Worm (Caenorhabditis elegans) whole organism, midembryonic: ENCODE data around the gene sor-1.
A peak's percentile ranks its signal among the peaks of the same experiment; 100 is the strongest.

Source experiments
- T22C8.4 ChIP-seq: fragments of 200-800 bp; sonication (Bioruptor generic); IDR thresholded peaks from 2 replicates; pipeline ENCODE4 v1.3.6; 2022; ENCODE audit warnings: missing genetic modification characterization, missing compliant biosample characterization
- flt-1 ChIP-seq: fragments of 200-800 bp; sonication (Bioruptor generic); IDR thresholded peaks from 2 replicates; pipeline ENCODE4 v1.3.6; 2022; ENCODE audit warnings: missing genetic modification characterization, missing compliant biosample characterization
- klf-2 ChIP-seq: fragments of 200-800 bp; sonication (Bioruptor generic); conservative IDR thresholded peaks from 2 replicates; pipeline ENCODE4 v1.3.6; 2022; ENCODE audit warnings: missing genetic modification reagents, missing genetic modification characterization, missing compliant biosample characterization
- med-1 ChIP-seq: sonication (generic microtip); optimal IDR thresholded peaks from 2 replicates; lab custom pipeline; 2017; ENCODE audit warnings: missing genetic modification characterization, mild to moderate bottlenecking, missing compliant biosample characterization, antibody characterized with exemption, missing genetic modification reagents; ENCODE audit not compliant: insufficient read depth

ce11 chrIII:8446940-8447403, 29.0 kb downstream of the sor-1 start, which contains the start of gene rpn-3:
- no peak for TF ChIP-seq T22C8.4 (GFP tag; lab: Robert Waterston, UW)
- TF ChIP-seq flt-1 = peak; percentile 79
- TF ChIP-seq med-1 (GFP tag; lab: Kevin White, UChicago) = no peak
- TF ChIP-seq klf-2 (GFP tag; lab: Robert Waterston, UW) = no peak
